Fruit fly (Drosophila melanogaster) whole organism, adult: ENCODE measurements around the gene CG14974.

Experiments used
- CG12768 ChIP-seq: fragments of 200-800 bp; sonication (Bioruptor generic); optimal IDR thresholded peaks from 2 replicates; lab custom pipeline; 2017; ENCODE audit warnings: missing biosample characterization, missing genetic modification characterization, mild to moderate bottlenecking, moderate library complexity, missing genetic modification reagents
- CG33017 ChIP-seq: fragments of 200-800 bp; sonication (Bioruptor generic); optimal IDR thresholded peaks from 2 replicates; lab custom pipeline; 2018; ENCODE audit warnings: missing biosample characterization, mild to moderate bottlenecking, missing genetic modification characterization, moderate library complexity
- CG5204 ChIP-seq: fragments of 200-800 bp; sonication (Bioruptor generic); optimal IDR thresholded peaks from 2 replicates; lab custom pipeline; 2016; ENCODE audit warnings: missing biosample characterization, missing genetic modification characterization
- CG7101 ChIP-seq: fragments of 200-800 bp; sonication (Bioruptor generic); optimal IDR thresholded peaks from 2 replicates; lab custom pipeline; 2018; ENCODE audit warnings: missing biosample characterization, mild to moderate bottlenecking, missing genetic modification characterization, moderate library complexity
- Hr96 ChIP-seq: fragments of 200-800 bp; sonication (Bioruptor generic); optimal IDR thresholded peaks from 2 replicates; lab custom pipeline; 2016; ENCODE audit warnings: missing biosample characterization, missing genetic modification characterization
- Mnt ChIP-seq: fragments of 200-800 bp; sonication (Bioruptor generic); optimal IDR thresholded peaks from 2 replicates; lab custom pipeline; 2016; ENCODE audit warnings: missing biosample characterization, mild to moderate bottlenecking, missing genetic modification characterization
- cnc ChIP-seq, 2 experiments: fragments of >200 bp; optimal IDR thresholded peaks; 2 replicates each; lab custom pipeline; 2017
- kay ChIP-seq: fragments of 200-800 bp; sonication (Bioruptor generic); peaks from one replicate; lab custom pipeline; 2016; ENCODE audit warnings: missing biosample characterization, missing genetic modification characterization, borderline replicate concordance

DNA sequence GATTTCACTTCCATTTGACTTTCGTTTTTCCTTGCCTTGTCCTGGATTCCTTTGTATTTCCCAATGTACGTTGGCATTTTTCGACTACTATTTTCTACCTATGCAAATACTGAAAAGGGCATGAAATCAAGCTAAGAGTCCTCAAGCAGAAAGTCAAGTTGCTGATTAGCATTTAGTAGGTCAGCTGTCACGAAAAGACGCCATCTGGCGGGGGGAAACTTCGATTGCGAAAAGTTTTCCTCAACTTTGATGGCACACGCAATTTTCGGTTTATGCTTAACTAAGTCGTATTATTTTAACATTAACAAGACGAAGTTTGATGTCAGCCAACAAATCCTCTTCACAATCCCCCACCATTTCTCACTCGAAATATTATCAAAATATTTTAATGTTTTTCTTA lies 24.5 kb downstream of the CG14974 start:
- no peak for TF ChIP-seq Hr96
- TF ChIP-seq cnc (optimal IDR thresholded peaks at IDR 0.05; lab: Kevin White, UChicago) = no peak
- TF ChIP-seq CG5204 (GFP tag; lab: Kevin White, UChicago) = no peak
- TF ChIP-seq CG12768 = no peak
- no peak for TF ChIP-seq CG33017 (tag; lab: Kevin White, UChicago)
- TF ChIP-seq CG7101 (tag; lab: Kevin White, UChicago) = no peak
- no peak for TF ChIP-seq Mnt
- no peak for TF ChIP-seq kay (GFP tag; lab: Kevin White, UChicago)
